Fruit fly (Drosophila melanogaster) whole organism, prepupa: ENCODE measurements around the gene CG15814.

Experiments used
- CG32006 ChIP-seq: fragments of 200-800 bp; sonication (Bioruptor generic); optimal IDR thresholded peaks from 3 replicates; lab custom pipeline; 2017; ENCODE audit warnings: missing biosample characterization, mild to moderate bottlenecking, missing genetic modification characterization
- CG6163 ChIP-seq: fragments of 200-800 bp; sonication (Bioruptor generic); IDR thresholded peaks from 3 replicates; pipeline ENCODE4 v1.3.6; 2022; ENCODE audit warnings: missing biosample characterization, missing genetic modification characterization
- CG6854 ChIP-seq: fragments of 200-800 bp; sonication (Bioruptor generic); optimal IDR thresholded peaks from 2 replicates; lab custom pipeline; 2017; ENCODE audit warnings: missing biosample characterization, mild to moderate bottlenecking, missing genetic modification characterization
- CG7368 ChIP-seq: fragments of 200-800 bp; sonication (Bioruptor generic); optimal IDR thresholded peaks from 3 replicates; lab custom pipeline; 2016; ENCODE audit warnings: missing biosample characterization, missing genetic modification characterization
- CG8119 ChIP-seq: fragments of 200-800 bp; sonication (Bioruptor generic); IDR thresholded peaks from 3 replicates; pipeline ENCODE4 v1.3.6; 2022; ENCODE audit warnings: missing biosample characterization, missing genetic modification characterization
- Eip93F ChIP-seq: fragments of 200-800 bp; sonication (Bioruptor generic); optimal IDR thresholded peaks from 2 replicates; lab custom pipeline; 2016; ENCODE audit warnings: missing biosample characterization, mild to moderate bottlenecking, missing genetic modification characterization
- Ets96B ChIP-seq: fragments of 200-800 bp; optimal IDR thresholded peaks from 2 replicates; lab custom pipeline; 2019; ENCODE audit warnings: missing biosample characterization, mild to moderate bottlenecking, missing genetic modification characterization, moderate library complexity
- Lpt ChIP-seq: fragments of 200-800 bp; sonication (Bioruptor generic); optimal IDR thresholded peaks from 3 replicates; lab custom pipeline; 2016; ENCODE audit warnings: missing biosample characterization, missing genetic modification characterization
- Sox14 ChIP-seq: fragments of 200-800 bp; sonication (Bioruptor generic); optimal IDR thresholded peaks from 3 replicates; lab custom pipeline; 2016; ENCODE audit warnings: missing biosample characterization, missing genetic modification characterization
- eg ChIP-seq: fragments of 200-800 bp; sonication (Bioruptor generic); IDR thresholded peaks from 3 replicates; pipeline ENCODE4 v1.3.6; 2022; ENCODE audit warnings: missing biosample characterization, missing genetic modification characterization
- lz ChIP-seq: fragments of 200-800 bp; sonication (Bioruptor generic); optimal IDR thresholded peaks from 3 replicates; lab custom pipeline; 2016; ENCODE audit warnings: missing biosample characterization, missing genetic modification characterization

DNA sequence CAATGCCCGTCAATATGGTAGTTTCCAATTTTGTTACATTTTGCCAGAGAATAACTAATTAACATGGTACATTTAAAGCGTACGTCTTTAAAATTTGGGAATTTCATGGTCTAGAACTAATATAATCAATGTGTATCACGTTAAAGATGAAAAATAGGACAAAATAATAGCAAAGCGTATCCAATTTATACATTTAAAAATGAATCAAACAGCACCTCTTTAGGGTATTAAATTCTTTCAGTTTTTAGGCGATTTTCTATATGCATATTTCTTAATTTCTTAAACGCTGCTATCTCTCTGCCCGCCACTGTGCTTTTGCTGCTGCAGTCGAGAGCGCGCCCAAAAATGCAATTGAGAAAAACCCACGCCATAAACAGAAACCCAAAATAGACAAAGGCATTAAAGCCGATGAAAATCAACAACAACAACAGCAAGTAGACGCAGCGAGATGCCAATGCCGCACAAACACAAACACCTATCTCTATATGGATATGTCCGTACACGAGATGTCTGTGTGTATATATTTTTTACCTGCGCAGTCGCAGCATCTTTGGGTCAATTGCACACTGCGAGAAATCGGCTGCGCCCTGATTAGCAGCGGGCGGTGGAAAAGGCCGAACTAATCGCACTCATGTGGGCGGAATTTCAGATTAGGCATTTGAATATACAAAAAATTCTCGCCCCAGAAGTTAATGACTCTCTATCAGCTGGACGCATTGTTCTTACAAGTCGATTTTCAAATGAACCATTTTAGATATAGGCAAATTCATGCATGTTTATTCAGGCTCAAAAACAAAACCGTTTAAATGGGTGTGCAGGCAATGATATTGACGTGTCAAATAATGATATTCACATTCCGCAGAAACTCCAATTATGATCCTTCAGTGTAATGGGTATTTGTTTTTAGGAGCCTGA lies 20.8 kb downstream of the CG15814 start:
- TF ChIP-seq CG7368 (GFP tag; lab: Kevin White, UChicago), result peak; percentile 8
- peak; percentile 15 for TF ChIP-seq CG6163 (GFP tag; lab: Robert Waterston, UW)
- no peak for TF ChIP-seq CG6854 (GFP tag; lab: Kevin White, UChicago)
- peak; percentile 82 for TF ChIP-seq CG32006 (GFP tag; lab: Kevin White, UChicago)
- TF ChIP-seq Sox14 (GFP tag; lab: Kevin White, UChicago), result peak; percentile 46
- peak; percentile 58 for TF ChIP-seq Ets96B (tag; lab: Kevin White, UChicago)
- no peak for TF ChIP-seq Eip93F (GFP tag; lab: Kevin White, UChicago)
- peak; percentile 77 for TF ChIP-seq CG8119
- peak; percentile 61; the same call in 2 of the 3 replicates for TF ChIP-seq eg (GFP tag; lab: Robert Waterston, UW)
- TF ChIP-seq lz, result peak; percentile 29
- peak; percentile 16 for TF ChIP-seq Lpt (GFP tag; lab: Kevin White, UChicago)
